Worm (Caenorhabditis elegans) whole organism, mixed stage, embryonic: Measurements from ENCODE around the gene T07E3.4.

Experiments used
- cnd-1 ChIP-seq: fragments of 200-800 bp; sonication (Bioruptor generic); optimal IDR thresholded peaks from 2 replicates; lab custom pipeline; 2018; ENCODE audit warnings: mild to moderate bottlenecking, missing genetic modification characterization, missing compliant biosample characterization
- elt-3 ChIP-seq: fragments of 150-350 bp; optimal IDR thresholded peaks from 2 replicates; lab custom pipeline; 2014; ENCODE audit warnings: missing biosample characterization, missing genetic modification characterization
- lin-13 ChIP-seq: fragments of 150-350 bp; optimal IDR thresholded peaks from 2 replicates; lab custom pipeline; 2014; ENCODE audit warnings: missing biosample characterization, missing genetic modification characterization
- lin-32 ChIP-seq: fragments of 200-800 bp; sonication (Bioruptor generic); optimal IDR thresholded peaks from 2 replicates; lab custom pipeline; 2018; ENCODE audit warnings: mild to moderate bottlenecking, missing genetic modification characterization, missing compliant biosample characterization
- mab-5 ChIP-seq: fragments of 150-350 bp; optimal IDR thresholded peaks from 2 replicates; lab custom pipeline; 2014; ENCODE audit warnings: missing biosample characterization, missing genetic modification characterization
- nhr-12 ChIP-seq: fragments of 150-350 bp; optimal IDR thresholded peaks from 2 replicates; lab custom pipeline; 2014; ENCODE audit warnings: missing biosample characterization, missing genetic modification characterization
- nhr-237 ChIP-seq: fragments of 150-350 bp; optimal IDR thresholded peaks from 2 replicates; lab custom pipeline; 2014; ENCODE audit warnings: missing biosample characterization, missing genetic modification characterization
- nhr-76 ChIP-seq: sonication (generic microtip); optimal IDR thresholded peaks from 2 replicates; lab custom pipeline; 2017; ENCODE audit warnings: missing biosample characterization, missing genetic modification characterization
- pha-4 ChIP-seq: fragments of 150-350 bp; optimal IDR thresholded peaks from 2 replicates; lab custom pipeline; 2018; ENCODE audit warnings: missing biosample characterization, missing genetic modification reagents, missing genetic modification characterization
- unc-39 ChIP-seq: fragments of 150-350 bp; optimal IDR thresholded peaks from 2 replicates; lab custom pipeline; 2014; ENCODE audit warnings: missing biosample characterization, missing genetic modification characterization

DNA sequence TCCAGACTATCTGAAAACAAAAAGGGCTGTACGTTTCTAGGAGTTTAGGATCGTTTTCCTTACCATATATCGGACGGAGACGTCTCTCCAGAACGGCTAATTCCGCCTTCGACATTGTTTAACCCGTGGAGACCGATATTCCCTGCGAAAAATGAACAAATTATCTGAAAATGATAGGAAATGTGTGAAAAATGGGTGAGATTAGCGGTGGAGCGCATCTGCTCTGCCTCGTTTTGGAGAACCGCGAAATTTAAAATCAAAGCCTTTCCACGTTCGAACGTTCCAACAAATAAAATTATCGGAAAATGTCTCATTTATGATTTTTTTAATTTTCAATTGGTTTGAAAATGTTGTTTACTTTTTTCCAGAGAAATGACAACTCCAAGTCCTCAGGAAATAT is 28.5 kb upstream of the T07E3.4 start, which contains the start of the genes cra-1 and kbp-1:
- TF ChIP-seq lin-13 (tag; lab: Kevin White, UChicago) = peak; percentile 11
- no peak for TF ChIP-seq unc-39 (tag; lab: Kevin White, UChicago)
- no peak for TF ChIP-seq elt-3
- TF ChIP-seq pha-4 (tag; lab: Kevin White, UChicago) = no peak
- TF ChIP-seq lin-32 = no peak
- no peak for TF ChIP-seq nhr-76 (tag; lab: Kevin White, UChicago)
- no peak for TF ChIP-seq nhr-237 (tag; lab: Kevin White, UChicago)
- no peak for TF ChIP-seq cnd-1
- no peak for TF ChIP-seq nhr-12
- no peak for TF ChIP-seq mab-5 (tag; lab: Kevin White, UChicago)
